Worm (Caenorhabditis elegans): Measurements from ENCODE around the gene gfl-1.

The gfl-1 gene

DNA sequence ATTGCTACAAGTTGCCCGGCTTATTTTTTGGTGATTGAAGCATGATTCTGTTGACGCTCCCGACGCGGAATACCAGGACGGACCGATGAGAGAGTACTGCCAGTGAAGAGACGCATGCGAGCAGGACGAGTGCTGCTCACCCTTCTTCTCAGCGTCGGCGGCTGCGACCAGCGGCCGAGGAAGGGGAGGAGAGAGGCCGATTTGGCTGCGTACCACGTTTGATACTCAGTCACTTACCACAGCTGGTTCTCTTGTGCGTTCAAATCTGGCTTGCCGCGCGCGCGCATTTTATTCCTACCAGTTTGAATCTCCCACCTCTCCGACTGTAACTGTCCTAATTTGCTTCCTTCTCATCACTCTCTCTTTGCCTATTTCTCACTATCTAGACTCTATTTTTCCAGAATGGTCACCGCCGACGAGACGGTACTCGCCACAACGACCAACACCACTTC lies 3.2 kb downstream of the gfl-1 start, which contains the start of gene mep-1 (continued):
- TF ChIP-seq Y53G8AR.9 (GFP tag; conservative IDR thresholded peaks at IDR 0.05) (no peak), ztf-3 (GFP tag; optimal IDR thresholded peaks at IDR 0.05) (no peak), F23B12.7 (tag; optimal IDR thresholded peaks at IDR 0.05; ENCODE audit: insufficient read depth) (no peak), ceh-91 (GFP tag; IDR thresholded peaks at IDR 0.05) (0 out of 2 replicates have a peak, but pooled peaks have one; percentile 30), F52B5.7 (tag; optimal IDR thresholded peaks at IDR 0.05) (peak; percentile 41), snpc-3.4 (tag; optimal IDR thresholded peaks at IDR 0.05) (no peak), rec-8 (tag; optimal IDR thresholded peaks at IDR 0.05) (no peak), atf-7 (tag; optimal IDR thresholded peaks at IDR 0.05) (no peak), ztf-28 (GFP tag; IDR thresholded peaks at IDR 0.05) (peak; percentile 50; the same call in 1 of the 2 replicates), die-1 (tag; optimal IDR thresholded peaks at IDR 0.05) (no peak), lin-26 (GFP tag; IDR thresholded peaks at IDR 0.05) (peak; percentile 58), ztf-26 (tag; optimal IDR thresholded peaks at IDR 0.05) (no peak), lin-35 (GFP tag; optimal IDR thresholded peaks at IDR 0.05) (peak in 1 of 3 experiments; percentile 5), gei-17 (GFP tag; optimal IDR thresholded peaks at IDR 0.05) (no peak), attf-6 (GFP tag; IDR thresholded peaks at IDR 0.05) (no peak), ekl-4 (GFP tag; IDR thresholded peaks at IDR 0.05) (no peak), T07F8.4 (tag; optimal IDR thresholded peaks at IDR 0.05) (no peak), lin-40 (tag; optimal IDR thresholded peaks at IDR 0.05) (peak; percentile 14), mes-4 (tag; optimal IDR thresholded peaks at IDR 0.05) (no peak), egl-44 (GFP tag; IDR thresholded peaks at IDR 0.05) (no peak), efl-1 (GFP tag; optimal IDR thresholded peaks at IDR 0.05) (no peak), ceh-79 (tag; optimal IDR thresholded peaks at IDR 0.05) (no peak), tbx-9 (tag; optimal IDR thresholded peaks at IDR 0.05; ENCODE audit: borderline replicate concordance) (no peak), madf-8 (GFP tag; conservative IDR thresholded peaks at IDR 0.05) (no peak), sptf-2 (GFP tag; optimal IDR thresholded peaks at IDR 0.05) (no peak), nhr-80 (tag; optimal IDR thresholded peaks at IDR 0.05) (peak; percentile 38), hlh-12 (tag; optimal IDR thresholded peaks at IDR 0.05) (no peak), ama-1 (optimal IDR thresholded peaks at IDR 0.05) (no peak), ama-1 (GFP tag; optimal IDR thresholded peaks at IDR 0.05) (no peak)

ce11 chrIV:11526189-11526588 lies 5.1 kb downstream of the gfl-1 start:
- 0 out of 2 replicates have a peak, but pooled peaks have one; percentile 11 for TF ChIP-seq Y53G8AR.9 (GFP tag; conservative IDR thresholded peaks at IDR 0.05)
- TF ChIP-seq K11D2.4 (GFP tag; IDR thresholded peaks at IDR 0.05): no peak
- TF ChIP-seq Y56A3A.18 (GFP tag; IDR thresholded peaks at IDR 0.05): peak; percentile 54; the same call in 1 of the 2 replicates

DNA sequence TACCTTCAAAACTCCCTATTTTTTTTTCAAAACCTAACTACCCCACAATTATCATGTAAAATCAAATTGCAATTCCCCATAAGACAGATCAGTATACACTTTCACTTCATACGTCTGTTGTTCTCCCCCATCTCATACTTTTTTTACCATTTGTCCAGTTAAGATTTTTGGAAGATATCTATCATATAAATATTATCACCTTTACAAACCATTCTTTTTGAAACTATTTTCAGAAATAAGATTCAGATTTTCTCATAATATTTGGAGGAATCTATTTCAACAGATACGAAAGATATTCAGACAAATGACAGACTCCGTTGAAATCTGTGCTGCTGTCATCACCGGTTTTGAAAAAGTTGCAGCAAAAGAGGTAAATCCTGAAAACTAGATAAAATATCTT lies 6.7 kb downstream of the gfl-1 start, which contains the start of gene M04B2.2:
Gene M04B2.2 (plus strand): TSS at position 301 of the 400 bp plus-strand sequence.
- TF ChIP-seq K12H6.12 (tag; optimal IDR thresholded peaks at IDR 0.05) (no peak), B0035.1 (tag; optimal IDR thresholded peaks at IDR 0.05) (no peak), F49E8.2 (tag; optimal IDR thresholded peaks at IDR 0.05; ENCODE audit: insufficient read depth) (no peak), F10E7.11 (tag; optimal IDR thresholded peaks at IDR 0.05) (no peak), hmg-1.2 (GFP tag; IDR thresholded peaks at IDR 0.05) (no peak), Y53F4B.3 (GFP tag; IDR thresholded peaks at IDR 0.05) (no peak), ekl-4 (GFP tag; IDR thresholded peaks at IDR 0.05) (no peak), Y67H2A.10 (GFP tag; conservative IDR thresholded peaks at IDR 0.05) (no peak), ama-1 (optimal IDR thresholded peaks at IDR 0.05) (no peak), ama-1 (GFP tag; optimal IDR thresholded peaks at IDR 0.05) (no peak), gei-17 (GFP tag; optimal IDR thresholded peaks at IDR 0.05) (no peak), C17E4.6 (GFP tag; IDR thresholded peaks at IDR 0.05) (no peak), fkh-3 (tag; optimal IDR thresholded peaks at IDR 0.05) (peak; percentile 16), attf-6 (GFP tag; IDR thresholded peaks at IDR 0.05) (no peak), hlh-26 (GFP tag; conservative IDR thresholded peaks at IDR 0.05) (no peak), T26A5.8 (tag; optimal IDR thresholded peaks at IDR 0.05) (no peak), unc-130 (GFP tag; optimal IDR thresholded peaks at IDR 0.05) (no peak), hrde-1 (tag; optimal IDR thresholded peaks at IDR 0.05; ENCODE audit: borderline replicate concordance) (peak; percentile 7), lin-54 (GFP tag; optimal IDR thresholded peaks at IDR 0.05) (peak; percentile 28), mcd-1 (GFP tag; IDR thresholded peaks at IDR 0.05) (no peak), ceh-58 (GFP tag; IDR thresholded peaks at IDR 0.05) (no peak)
